Fruit fly (Drosophila melanogaster): Measurements from ENCODE around the gene CG13050.

CG13050 gene

DNA sequence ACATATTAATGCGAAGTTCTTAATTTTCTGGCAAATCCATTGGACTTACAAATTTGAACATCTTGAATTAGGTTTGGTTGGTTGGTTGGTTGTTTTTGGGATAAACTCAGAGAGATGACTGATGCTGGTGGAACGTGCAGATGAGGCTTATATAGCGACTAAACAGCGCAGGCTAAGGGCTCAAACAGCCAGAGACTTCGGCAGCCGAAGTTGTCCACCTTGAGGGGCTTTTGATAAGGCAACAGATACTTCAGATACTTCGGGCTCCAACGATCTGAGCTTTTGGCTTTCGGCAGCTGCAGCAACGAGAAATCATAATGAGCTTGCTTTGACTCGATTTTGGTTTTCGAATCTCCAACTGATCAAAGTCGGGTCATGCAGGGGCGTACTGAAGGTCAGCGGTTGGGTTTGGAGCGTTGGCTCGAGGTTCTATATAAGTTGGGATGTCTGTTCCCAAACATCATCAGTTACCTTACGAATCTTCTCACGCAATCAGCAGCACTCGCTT, 40.4 kb upstream of the CG13050 start, which contains the start of the genes CG13041 and CG13060:
CG13041 (minus strand) TSS at position 128 of the 508 bp plus-strand sequence.
CG13060 (plus strand) TSS at position 458 of the 508 bp plus-strand sequence.
- no peak for TF ChIP-seq CG12605 (GFP tag; IDR thresholded peaks at IDR 0.05)
- no peak for TF ChIP-seq CG34367 (tag; optimal IDR thresholded peaks at IDR 0.05)
- no peak for TF ChIP-seq CG10348 (GFP tag; IDR thresholded peaks at IDR 0.05)
- TF ChIP-seq CG4496 (GFP tag; IDR thresholded peaks at IDR 0.05) = no peak
- no peak for TF ChIP-seq rn (GFP tag; IDR thresholded peaks at IDR 0.05)
- no peak for TF ChIP-seq Snoo (tag; optimal IDR thresholded peaks at IDR 0.05)
- TF ChIP-seq Pif1B (GFP tag; optimal IDR thresholded peaks at IDR 0.05) = no peak
- no peak for TF ChIP-seq CG8301 (tag; optimal IDR thresholded peaks at IDR 0.05)
- TF ChIP-seq Ets98B (GFP tag; IDR thresholded peaks at IDR 0.05) = no peak
- TF ChIP-seq CG15710 (tag; optimal IDR thresholded peaks at IDR 0.05) = no peak
- TF ChIP-seq CG32121 (GFP tag; IDR thresholded peaks at IDR 0.05) = no peak
- TF ChIP-seq CG9948 (tag; optimal IDR thresholded peaks at IDR 0.05) = no peak
- TF ChIP-seq EcR (GFP tag; optimal IDR thresholded peaks at IDR 0.05) = no peak
- TF ChIP-seq D1 (tag; optimal IDR thresholded peaks at IDR 0.05) = no peak
- TF ChIP-seq gl (tag; optimal IDR thresholded peaks at IDR 0.05) = no peak
- TF ChIP-seq CG14655 (GFP tag; optimal IDR thresholded peaks at IDR 0.05) = no peak
- TF ChIP-seq CG8159 (tag; optimal IDR thresholded peaks at IDR 0.05) = no peak

DNA sequence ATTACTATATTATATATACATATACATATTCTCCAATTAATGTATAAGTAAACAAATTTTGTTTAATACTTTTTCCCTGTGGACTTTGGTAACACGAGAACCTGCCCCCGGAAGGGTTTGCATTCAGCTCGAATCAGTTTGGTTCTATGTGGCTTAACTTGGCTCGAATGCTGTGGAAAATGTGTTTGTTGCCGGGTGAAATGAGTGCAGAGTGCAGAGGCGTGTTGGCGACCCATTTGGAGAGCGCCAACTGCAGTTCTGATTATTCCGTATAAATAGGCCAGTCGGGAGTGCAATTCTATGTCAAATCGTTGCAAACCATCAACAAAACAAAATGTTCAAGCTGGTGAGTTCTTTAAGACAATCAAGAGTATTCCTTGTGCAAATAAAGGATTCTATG, 38.7 kb upstream of the CG13050 start, which contains the start of gene Nplp3:
Nplp3 (plus strand) TSS at position 301 of the 400 bp plus-strand sequence.
- TF ChIP-seq CG4496 (GFP tag; IDR thresholded peaks at IDR 0.05) (no peak), D1 (tag; optimal IDR thresholded peaks at IDR 0.05) (no peak), Pif1A (GFP tag; optimal IDR thresholded peaks at IDR 0.05) (no peak), CG9948 (tag; optimal IDR thresholded peaks at IDR 0.05) (no peak), Snoo (tag; optimal IDR thresholded peaks at IDR 0.05) (no peak), Ets98B (GFP tag; IDR thresholded peaks at IDR 0.05) (no peak)

DNA sequence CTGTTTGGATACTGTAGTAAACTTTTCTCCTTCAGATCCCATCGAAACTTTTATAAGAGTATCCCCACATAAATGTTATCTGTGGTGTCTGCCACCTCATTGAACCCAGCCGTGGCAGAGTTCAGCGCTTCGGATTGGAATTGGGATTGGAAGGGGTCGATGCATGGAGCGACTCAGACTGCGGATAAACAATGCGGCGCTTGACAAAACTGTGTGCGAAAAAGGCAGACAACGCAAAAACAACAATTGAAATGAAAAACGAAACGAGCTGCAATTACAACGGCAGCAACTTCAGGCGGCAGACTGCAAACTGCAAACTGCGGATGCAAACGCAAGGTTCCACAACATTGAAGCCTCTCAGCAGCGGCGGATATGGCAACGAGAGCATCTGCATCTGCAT, 34.9 kb upstream of the CG13050 start, which contains the start of gene CG13062:
CG13062 (plus strand) TSS at position 301 of the 400 bp plus-strand sequence.
- TF ChIP-seq CG13204 (GFP tag; optimal IDR thresholded peaks at IDR 0.05) (no peak), CG32121 (GFP tag; IDR thresholded peaks at IDR 0.05) (0 out of 2 replicates have a peak, but pooled peaks have one; percentile 21)

DNA sequence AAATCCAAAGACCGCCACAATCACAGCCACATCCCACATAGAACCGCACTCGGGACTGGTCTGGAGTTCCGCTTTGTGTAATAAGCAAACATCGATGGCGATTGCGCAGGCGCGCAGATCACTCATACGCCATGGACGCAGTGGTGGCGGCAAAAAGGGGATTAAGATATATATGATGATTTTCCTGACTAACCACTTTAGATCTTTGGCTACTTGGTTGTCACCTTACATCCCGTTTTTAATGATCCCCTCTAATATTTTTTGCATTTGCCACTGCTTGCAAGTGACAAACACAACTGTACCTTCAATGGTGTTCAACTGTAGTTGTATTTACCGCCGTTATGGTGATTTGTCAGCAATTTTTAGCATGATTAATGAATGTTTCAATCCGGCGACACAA, 30.9 kb upstream of the CG13050 start:
- peak; percentile 89 for TF ChIP-seq fd96Ca (GFP tag; IDR thresholded peaks at IDR 0.05)
- TF ChIP-seq Pif1B (GFP tag; optimal IDR thresholded peaks at IDR 0.05) = no peak
- no peak for TF ChIP-seq EcR (GFP tag; optimal IDR thresholded peaks at IDR 0.05)
- TF ChIP-seq CG13204 (GFP tag; optimal IDR thresholded peaks at IDR 0.05) = no peak
- no peak for TF ChIP-seq CG9948 (tag; optimal IDR thresholded peaks at IDR 0.05)
- peak; percentile 84 for TF ChIP-seq Ets98B (GFP tag; IDR thresholded peaks at IDR 0.05)
- peak; percentile 78 for TF ChIP-seq CG14655 (GFP tag; optimal IDR thresholded peaks at IDR 0.05)
- no peak for TF ChIP-seq CG12605 (GFP tag; IDR thresholded peaks at IDR 0.05)
- peak; percentile 13 for TF ChIP-seq Pif1A (GFP tag; optimal IDR thresholded peaks at IDR 0.05)
- TF ChIP-seq CG8301 (tag; optimal IDR thresholded peaks at IDR 0.05) = peak; percentile 74
- TF ChIP-seq gl (tag; optimal IDR thresholded peaks at IDR 0.05) = no peak
- TF ChIP-seq CG34367 (tag; optimal IDR thresholded peaks at IDR 0.05) = no peak
- peak; percentile 48; the same call in 1 of the 2 replicates for TF ChIP-seq CG32121 (GFP tag; IDR thresholded peaks at IDR 0.05)
- TF ChIP-seq CG4496 (GFP tag; IDR thresholded peaks at IDR 0.05) = peak; percentile 86
- no peak for TF ChIP-seq Snoo (tag; optimal IDR thresholded peaks at IDR 0.05)
- no peak for TF ChIP-seq CG8159 (tag; optimal IDR thresholded peaks at IDR 0.05)
- peak; percentile 51 for TF ChIP-seq CG10348 (GFP tag; IDR thresholded peaks at IDR 0.05)
- TF ChIP-seq CG17806 (tag; optimal IDR thresholded peaks at IDR 0.05) = peak; percentile 9
- peak; percentile 42; the same call in 1 of the 2 replicates for TF ChIP-seq rn (GFP tag; IDR thresholded peaks at IDR 0.05)

DNA sequence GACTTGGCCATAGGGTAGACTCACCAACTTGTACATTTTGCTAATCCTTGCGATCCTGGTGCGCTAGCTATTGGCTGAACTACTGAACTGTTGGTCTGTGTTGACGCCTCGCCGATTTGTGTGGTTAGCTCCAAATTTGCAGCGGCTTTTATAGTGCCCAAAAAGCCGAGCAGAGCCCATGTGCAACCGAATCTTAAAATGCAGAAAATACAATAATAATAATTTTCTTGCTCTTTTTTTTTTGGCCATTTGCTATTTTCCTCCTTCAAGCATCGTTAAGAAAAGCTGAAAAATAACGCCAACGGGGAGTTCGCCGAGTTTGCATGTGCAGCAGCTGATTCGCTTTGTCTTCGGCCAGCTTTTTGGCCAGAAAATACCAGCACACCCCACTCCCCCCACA, 29.3 kb upstream of the CG13050 start, which contains the start of gene CG13042:
CG13042 (minus strand) TSS at position 101 of the 400 bp plus-strand sequence.
- TF ChIP-seq CG32121 (GFP tag; IDR thresholded peaks at IDR 0.05) (no peak), CG4496 (GFP tag; IDR thresholded peaks at IDR 0.05) (0 out of 3 replicates have a peak, but pooled peaks have one; percentile 37)

DNA sequence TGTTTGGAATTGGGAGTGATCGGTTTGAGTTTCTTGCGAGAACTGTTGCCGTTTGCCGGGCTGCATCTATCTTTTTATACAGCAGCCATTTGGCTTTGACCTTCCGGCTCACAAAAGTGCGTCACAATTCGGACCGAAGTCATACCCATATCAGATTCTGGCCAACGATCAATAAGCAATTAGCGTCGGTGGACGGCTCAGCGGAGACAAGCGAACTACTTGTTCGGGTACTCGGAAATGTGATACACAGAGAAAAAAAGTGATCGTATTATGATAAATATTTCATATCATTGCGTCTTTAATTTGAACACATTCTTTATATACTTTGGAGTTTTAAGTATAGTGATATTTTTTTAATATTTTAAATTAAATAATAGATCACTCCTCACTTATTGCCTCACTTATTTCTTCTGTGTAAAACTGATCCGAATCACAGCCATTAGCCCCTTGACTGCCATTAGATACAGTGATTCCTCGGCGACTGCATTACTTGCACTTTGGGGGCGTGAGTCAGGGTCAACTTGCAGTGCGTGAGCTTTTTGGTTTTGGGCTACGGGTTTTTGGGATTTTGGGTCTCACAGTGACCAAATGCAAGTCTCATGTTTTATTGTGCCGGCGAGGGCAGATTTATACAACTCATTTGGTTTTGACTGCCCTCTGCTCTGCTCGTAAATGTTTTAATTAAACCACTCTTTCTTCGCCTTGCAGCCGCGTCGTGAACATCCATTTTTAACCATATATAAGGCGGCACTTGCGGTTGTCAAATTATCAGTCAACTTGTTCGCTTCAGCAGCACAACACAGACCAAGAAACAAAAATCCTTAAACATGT, 27.0 kb upstream of the CG13050 start, which contains the start of the genes CG13043 and CG13063:
CG13043 (minus strand) TSS at position 51 of the 831 bp plus-strand sequence.
CG13063 (plus strand) TSS at position 781 of the 831 bp plus-strand sequence.
- TF ChIP-seq CG12605 (GFP tag; IDR thresholded peaks at IDR 0.05) = no peak
- TF ChIP-seq fd96Ca (GFP tag; IDR thresholded peaks at IDR 0.05) = no peak
- TF ChIP-seq EcR (GFP tag; optimal IDR thresholded peaks at IDR 0.05) = no peak
- no peak for TF ChIP-seq CG13204 (GFP tag; optimal IDR thresholded peaks at IDR 0.05)
- TF ChIP-seq CG4496 (GFP tag; IDR thresholded peaks at IDR 0.05) = no peak
- TF ChIP-seq CG8159 (tag; optimal IDR thresholded peaks at IDR 0.05) = no peak
- TF ChIP-seq rn (GFP tag; IDR thresholded peaks at IDR 0.05) = no peak
- TF ChIP-seq CG15710 (tag; optimal IDR thresholded peaks at IDR 0.05) = no peak
- no peak for TF ChIP-seq Pif1B (GFP tag; optimal IDR thresholded peaks at IDR 0.05)

All from whole organism, pupa.